Fruit fly (Drosophila melanogaster) whole organism, embryonic: ENCODE data around the gene CSN6.

Source experiments
- CG15601 ChIP-seq: fragments of 200-800 bp; sonication (Bioruptor generic); optimal IDR thresholded peaks from 3 replicates; lab custom pipeline; 2019; ENCODE audit warnings: missing biosample characterization, mild to moderate bottlenecking, missing genetic modification characterization, moderate library complexity
- Hey ChIP-seq: fragments of 200-800 bp; sonication (Bioruptor generic); optimal IDR thresholded peaks from 3 replicates; lab custom pipeline; 2018; ENCODE audit warnings: missing biosample characterization, mild to moderate bottlenecking, missing genetic modification characterization
- lmd ChIP-seq: fragments of 200-800 bp; sonication (Bioruptor generic); IDR thresholded peaks from 2 replicates; pipeline ENCODE4 v1.3.6; 2022; ENCODE audit warnings: missing biosample characterization, missing genetic modification characterization

DNA sequence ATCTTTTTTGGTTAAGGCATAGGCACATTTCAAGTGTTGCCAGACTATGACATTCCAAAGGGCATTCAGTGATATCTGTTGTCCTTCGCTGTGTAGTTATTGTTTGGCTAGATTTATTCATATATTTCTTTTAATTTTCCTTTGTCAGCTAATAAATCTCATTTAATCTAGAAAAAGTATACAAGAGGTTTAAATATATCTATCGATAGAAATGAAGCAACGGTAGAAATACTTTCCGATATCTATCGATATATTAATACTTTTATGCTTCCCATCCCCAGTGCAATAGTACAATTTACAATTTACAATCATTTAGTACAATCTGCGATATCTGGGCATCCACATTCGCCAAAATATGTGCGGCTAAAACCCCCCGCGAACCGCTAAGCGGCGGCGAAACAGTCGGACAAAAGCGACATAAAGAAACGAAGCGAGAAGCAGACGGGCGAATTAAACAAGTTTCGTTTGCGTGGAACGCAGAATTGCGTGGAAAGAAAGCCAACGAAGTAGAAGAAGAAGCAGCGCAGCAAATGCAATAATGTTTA, 6.9 kb downstream of the CSN6 start, which contains the start of gene Efa6:
- TF ChIP-seq lmd (peak; percentile 44), CG15601 (tag; lab: Kevin White, UChicago) (peak; percentile 59), Hey (tag; lab: Kevin White, UChicago) (no peak)
